Fruit fly (Drosophila melanogaster): ENCODE measurements around the gene CG7573.

Gene CG7573

dm6 chr3L:11329014-11329469 is 17.5 kb downstream of the CG7573 start (continued):
- peak; percentile 38 for TF ChIP-seq CG13296 (GFP tag; optimal IDR thresholded peaks at IDR 0.05)
- TF ChIP-seq chinmo (GFP tag; IDR thresholded peaks at IDR 0.05; ENCODE audit: partially characterized antibody): peak; percentile 62; the same call in 1 of the 4 replicates
- TF ChIP-seq Adf1 (GFP tag; IDR thresholded peaks at IDR 0.05): no peak
- TF ChIP-seq CG14441 (GFP tag; IDR thresholded peaks at IDR 0.05): peak; percentile 62; the same call in 1 of the 2 replicates
- no peak for TF ChIP-seq Myb (GFP tag; optimal IDR thresholded peaks at IDR 0.05)
- TF ChIP-seq pho (GFP tag; optimal IDR thresholded peaks at IDR 0.05): no peak
- TF ChIP-seq Blimp-1 (GFP tag; optimal IDR thresholded peaks at IDR 0.05): peak; percentile 32
- TF ChIP-seq CG3281 (GFP tag; optimal IDR thresholded peaks at IDR 0.05): peak; percentile 5
- peak; percentile 17 for TF ChIP-seq sqz (GFP tag; optimal IDR thresholded peaks at IDR 0.05)
- TF ChIP-seq CG11093 (GFP tag; IDR thresholded peaks at IDR 0.05): peak; percentile 60; the same call in 2 of the 3 replicates
- no peak for TF ChIP-seq Jarid2 (GFP tag; optimal IDR thresholded peaks at IDR 0.05)
- TF ChIP-seq shn (GFP tag; optimal IDR thresholded peaks at IDR 0.05): no peak
- peak; percentile 66 for TF ChIP-seq Xrp1 (GFP tag; IDR thresholded peaks at IDR 0.05)
- TF ChIP-seq CG17359 (tag; optimal IDR thresholded peaks at IDR 0.05): peak; percentile 43
- TF ChIP-seq CG7372 (GFP tag; IDR thresholded peaks at IDR 0.05): peak; percentile 43; the same call in 1 of the 2 replicates
- TF ChIP-seq stc (GFP tag; IDR thresholded peaks at IDR 0.05): 0 out of 2 replicates have a peak, but pooled peaks have one; percentile 18
- no peak for TF ChIP-seq dati (GFP tag; IDR thresholded peaks at IDR 0.05)
- TF ChIP-seq CG18011 (GFP tag; optimal IDR thresholded peaks at IDR 0.05): no peak
- TF ChIP-seq CG17328 (GFP tag; IDR thresholded peaks at IDR 0.05): peak; percentile 57
- TF ChIP-seq zfh1 (GFP tag; IDR thresholded peaks at IDR 0.05): peak; percentile 51; the same call in 1 of the 3 replicates
- TF ChIP-seq HHEX (GFP tag; optimal IDR thresholded peaks at IDR 0.05): no peak
- peak; percentile 61 for TF ChIP-seq HLH3B (GFP tag; IDR thresholded peaks at IDR 0.05)
- TF ChIP-seq NC2α (GFP tag; optimal IDR thresholded peaks at IDR 0.05): no peak
- TF ChIP-seq D19A (tag; optimal IDR thresholded peaks at IDR 0.05): peak; percentile 19
- peak; percentile 83 for TF ChIP-seq row (GFP tag; IDR thresholded peaks at IDR 0.05)
- peak; percentile 26 for TF ChIP-seq org-1 (GFP tag; optimal IDR thresholded peaks at IDR 0.05)
- TF ChIP-seq CG34422 (GFP tag; IDR thresholded peaks at IDR 0.05): peak; percentile 40; the same call in 1 of the 3 replicates
- peak; percentile 66 for TF ChIP-seq peb (GFP tag; IDR thresholded peaks at IDR 0.05)
- TF ChIP-seq CG12391 (tag; optimal IDR thresholded peaks at IDR 0.05): peak; percentile 63
- TF ChIP-seq CG32772 (GFP tag; IDR thresholded peaks at IDR 0.05): 0 out of 2 replicates have a peak, but pooled peaks have one; percentile 21
- TF ChIP-seq Dek (tag; optimal IDR thresholded peaks at IDR 0.05): peak; percentile 13
- peak; percentile 52 for TF ChIP-seq slbo (GFP tag; IDR thresholded peaks at IDR 0.05)
- TF ChIP-seq CTCF (GFP tag; optimal IDR thresholded peaks at IDR 0.05): no peak
- peak; percentile 34; the same call in 1 of the 2 replicates for TF ChIP-seq CG4404 (GFP tag; IDR thresholded peaks at IDR 0.05)
- no peak for TF ChIP-seq CG6765 (GFP tag; optimal IDR thresholded peaks at IDR 0.05)
- no peak for TF ChIP-seq Nf-YC (tag; optimal IDR thresholded peaks at IDR 0.05)
- TF ChIP-seq dysf (GFP tag; IDR thresholded peaks at IDR 0.05): peak; percentile 80; the same call in 2 of the 3 replicates
- TF ChIP-seq CG2120 (GFP tag; optimal IDR thresholded peaks at IDR 0.05): no peak
- peak; percentile 38 for TF ChIP-seq CG12769 (tag; optimal IDR thresholded peaks at IDR 0.05)
- TF ChIP-seq CG3847 (GFP tag; IDR thresholded peaks at IDR 0.05): 0 out of 2 replicates have a peak, but pooled peaks have one; percentile 30
- TF ChIP-seq gsb-n (tag; optimal IDR thresholded peaks at IDR 0.05): peak; percentile 52
- no peak for TF ChIP-seq hkb (optimal IDR thresholded peaks at IDR 0.05)
- TF ChIP-seq hkb (GFP tag; IDR thresholded peaks at IDR 0.05): peak; percentile 74; the same call in 1 of the 2 replicates
- no peak for TF ChIP-seq B-H2 (GFP tag; optimal IDR thresholded peaks at IDR 0.05)
- TF ChIP-seq BtbVII (GFP tag; optimal IDR thresholded peaks at IDR 0.05): no peak
- no peak for TF ChIP-seq CG11723 (GFP tag; optimal IDR thresholded peaks at IDR 0.05)
- peak; percentile 72 for TF ChIP-seq phol (tag; optimal IDR thresholded peaks at IDR 0.05)
- TF ChIP-seq salm (tag; optimal IDR thresholded peaks at IDR 0.05): peak; percentile 37
- TF ChIP-seq nom (GFP tag; optimal IDR thresholded peaks at IDR 0.05): peak; percentile 51
- TF ChIP-seq Dip2 (GFP tag; IDR thresholded peaks at IDR 0.05): no peak
- peak; percentile 48; the same call in 1 of the 3 replicates for TF ChIP-seq ci (GFP tag; IDR thresholded peaks at IDR 0.05)

All from whole organism, embryonic.